Fruit fly (Drosophila melanogaster) whole organism, pupa: Measurements from ENCODE around the gene Alp11.

Experiments
- CG10348 ChIP-seq: fragments of 200-800 bp; sonication (Bioruptor generic); IDR thresholded peaks from 2 replicates; pipeline ENCODE4 v1.3.6; 2022; ENCODE audit warnings: missing biosample characterization, missing genetic modification characterization
- CG12605 ChIP-seq: fragments of 200-800 bp; sonication (Bioruptor generic); IDR thresholded peaks from 2 replicates; pipeline ENCODE4 v1.3.6; 2022; ENCODE audit warnings: missing biosample characterization, missing genetic modification characterization
- CG13204 ChIP-seq: fragments of 200-800 bp; sonication (Bioruptor generic); optimal IDR thresholded peaks from 2 replicates; lab custom pipeline; 2018; ENCODE audit warnings: missing biosample characterization, mild to moderate bottlenecking, missing genetic modification characterization, moderate library complexity
- CG14655 ChIP-seq: fragments of 200-800 bp; sonication (Bioruptor generic); optimal IDR thresholded peaks from 3 replicates; lab custom pipeline; 2017; ENCODE audit warnings: mild to moderate bottlenecking, missing biosample characterization, missing genetic modification reagents, missing genetic modification characterization
- CG15710 ChIP-seq: fragments of 200-800 bp; sonication (Bioruptor generic); optimal IDR thresholded peaks from 2 replicates; lab custom pipeline; 2018; ENCODE audit warnings: missing biosample characterization, mild to moderate bottlenecking, missing genetic modification characterization, moderate library complexity
- CG17806 ChIP-seq: fragments of 200-800 bp; sonication (Bioruptor generic); optimal IDR thresholded peaks from 2 replicates; lab custom pipeline; 2018; ENCODE audit warnings: missing biosample characterization, mild to moderate bottlenecking, missing genetic modification characterization, moderate library complexity
- CG32121 ChIP-seq: fragments of 200-800 bp; sonication (Bioruptor generic); IDR thresholded peaks from 2 replicates; pipeline ENCODE4 v1.3.6; 2022; ENCODE audit warnings: missing biosample characterization, missing genetic modification characterization
- CG34367 ChIP-seq: fragments of 200-800 bp; sonication (Bioruptor generic); optimal IDR thresholded peaks from 2 replicates; lab custom pipeline; 2018; ENCODE audit warnings: missing biosample characterization, mild to moderate bottlenecking, missing genetic modification characterization
- CG4496 ChIP-seq: fragments of 200-800 bp; sonication (Bioruptor generic); IDR thresholded peaks from 3 replicates; pipeline ENCODE4 v1.3.6; 2022; ENCODE audit warnings: missing biosample characterization, missing genetic modification characterization
- CG8159 ChIP-seq: fragments of 200-800 bp; sonication (Bioruptor generic); optimal IDR thresholded peaks from 3 replicates; lab custom pipeline; 2018; ENCODE audit warnings: missing biosample characterization, mild to moderate bottlenecking, missing genetic modification characterization, moderate library complexity
- CG8301 ChIP-seq: fragments of 200-800 bp; sonication (Bioruptor generic); optimal IDR thresholded peaks from 2 replicates; lab custom pipeline; 2018; ENCODE audit warnings: missing biosample characterization, mild to moderate bottlenecking, missing genetic modification characterization
- CG9948 ChIP-seq: fragments of 200-800 bp; sonication (Bioruptor generic); optimal IDR thresholded peaks from 2 replicates; lab custom pipeline; 2018; ENCODE audit warnings: missing biosample characterization, mild to moderate bottlenecking, missing genetic modification characterization, moderate library complexity
- D1 ChIP-seq: fragments of 200-800 bp; sonication (Bioruptor generic); optimal IDR thresholded peaks from 2 replicates; lab custom pipeline; 2018; ENCODE audit warnings: missing biosample characterization, mild to moderate bottlenecking, missing genetic modification characterization, moderate library complexity
- EcR ChIP-seq: fragments of 200-800 bp; sonication (Bioruptor generic); optimal IDR thresholded peaks from 3 replicates; lab custom pipeline; 2019; ENCODE audit warnings: missing biosample characterization, missing genetic modification characterization, mild to moderate bottlenecking, moderate library complexity, missing genetic modification reagents
- Ets98B ChIP-seq: fragments of 200-800 bp; sonication (Bioruptor generic); IDR thresholded peaks from 2 replicates; pipeline ENCODE4 v1.3.6; 2022; ENCODE audit warnings: missing biosample characterization, missing genetic modification characterization
- Pif1A ChIP-seq: fragments of 200-800 bp; sonication (Bioruptor generic); optimal IDR thresholded peaks from 3 replicates; lab custom pipeline; 2016; ENCODE audit warnings: missing biosample characterization, missing genetic modification characterization
- Pif1B ChIP-seq: fragments of 200-800 bp; sonication (Bioruptor generic); optimal IDR thresholded peaks from 3 replicates; lab custom pipeline; 2016; ENCODE audit warnings: missing biosample characterization, missing genetic modification characterization
- Snoo ChIP-seq: fragments of 200-800 bp; sonication (Bioruptor generic); optimal IDR thresholded peaks from 3 replicates; lab custom pipeline; 2017; ENCODE audit warnings: missing biosample characterization, mild to moderate bottlenecking, missing genetic modification characterization, inconsistent platforms
- fd96Ca ChIP-seq: fragments of 200-800 bp; sonication (Bioruptor generic); IDR thresholded peaks from 3 replicates; pipeline ENCODE4 v1.3.6; 2022; ENCODE audit warnings: missing biosample characterization, missing genetic modification characterization
- gl ChIP-seq: fragments of 200-800 bp; sonication (Bioruptor generic); optimal IDR thresholded peaks from 2 replicates; lab custom pipeline; 2018; ENCODE audit warnings: missing biosample characterization, mild to moderate bottlenecking, missing genetic modification characterization
- rn ChIP-seq: fragments of 200-800 bp; sonication (Bioruptor generic); IDR thresholded peaks from 2 replicates; pipeline ENCODE4 v1.3.6; 2022; ENCODE audit warnings: missing biosample characterization, missing genetic modification characterization

Alp11 gene

DNA sequence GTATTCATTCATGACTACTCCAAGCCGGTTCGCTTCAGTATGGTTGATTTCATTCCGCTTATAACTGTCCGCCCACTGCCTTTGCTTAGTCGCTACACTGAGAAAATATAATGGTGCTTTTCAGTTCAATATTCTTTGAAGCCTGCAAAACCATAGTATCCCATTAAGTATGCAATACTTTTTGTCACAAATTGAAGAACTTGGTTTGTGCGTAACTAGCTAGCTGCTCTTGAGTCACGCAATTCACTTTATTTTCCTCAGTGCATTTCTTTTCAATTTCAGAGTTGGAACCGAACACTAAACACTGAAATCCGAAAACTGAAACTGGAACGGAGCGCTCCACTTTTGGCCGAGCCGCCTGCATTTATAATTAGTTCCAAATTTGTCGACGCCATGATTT, 12.2 kb downstream of the Alp11 start:
- TF ChIP-seq Ets98B (GFP tag; lab: Robert Waterston, UW), result no peak
- no peak for TF ChIP-seq CG34367 (tag; lab: Kevin White, UChicago)
- TF ChIP-seq CG15710 (tag; lab: Kevin White, UChicago), result no peak
- TF ChIP-seq Pif1B (GFP tag; lab: Kevin White, UChicago), result no peak
- TF ChIP-seq CG32121, result peak; percentile 67
- peak; percentile 2 for TF ChIP-seq CG8301 (tag; lab: Kevin White, UChicago)
- TF ChIP-seq CG4496, result peak; percentile 64; the same call in 2 of the 3 replicates
- no peak for TF ChIP-seq rn (GFP tag; lab: Robert Waterston, UW)
- peak; percentile 33; the same call in 1 of the 2 replicates for TF ChIP-seq CG12605 (GFP tag; lab: Robert Waterston, UW)
- TF ChIP-seq Pif1A, result peak; percentile 32
- TF ChIP-seq CG13204 (GFP tag; lab: Kevin White, UChicago), result no peak
- TF ChIP-seq CG14655 (GFP tag; lab: Kevin White, UChicago), result no peak
- TF ChIP-seq CG10348 (GFP tag; lab: Robert Waterston, UW), result no peak
- peak; percentile 79 for TF ChIP-seq fd96Ca (GFP tag; lab: Robert Waterston, UW)
- TF ChIP-seq Snoo (tag; lab: Kevin White, UChicago), result no peak
- no peak for TF ChIP-seq D1 (tag; lab: Kevin White, UChicago)
- TF ChIP-seq CG17806, result no peak
- no peak for TF ChIP-seq CG9948 (tag; lab: Kevin White, UChicago)
- TF ChIP-seq EcR (GFP tag; lab: Kevin White, UChicago), result no peak
- no peak for TF ChIP-seq gl (tag; lab: Kevin White, UChicago)
- TF ChIP-seq CG8159 (tag; lab: Kevin White, UChicago), result no peak

DNA sequence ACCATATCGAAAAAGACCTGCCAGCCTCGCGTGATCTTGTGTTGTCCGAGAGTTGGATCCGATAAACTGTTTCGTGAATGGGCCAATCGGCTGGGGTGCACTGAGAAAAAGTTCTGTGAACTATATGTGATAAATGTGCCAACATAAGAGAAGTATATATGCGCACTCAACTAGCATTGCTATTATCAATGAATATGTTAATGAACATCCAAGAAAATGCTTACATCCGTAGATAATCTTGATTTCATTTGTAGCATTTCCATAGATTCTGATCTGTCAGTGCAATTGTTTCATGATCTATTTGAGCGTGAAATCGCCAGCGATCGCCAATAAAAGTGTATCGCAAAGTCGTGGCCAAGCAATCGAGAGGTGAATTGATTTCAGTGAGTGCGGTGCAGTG, 13.8 kb downstream of the Alp11 start:
- no peak for TF ChIP-seq rn (GFP tag; lab: Robert Waterston, UW)
- TF ChIP-seq CG8301 (tag; lab: Kevin White, UChicago), result peak; percentile 22
- no peak for TF ChIP-seq CG10348 (GFP tag; lab: Robert Waterston, UW)
- peak; percentile 24 for TF ChIP-seq CG17806
- no peak for TF ChIP-seq CG34367 (tag; lab: Kevin White, UChicago)
- TF ChIP-seq Ets98B (GFP tag; lab: Robert Waterston, UW), result 0 out of 2 replicates have a peak, but pooled peaks have one; percentile 14
- peak; percentile 32 for TF ChIP-seq CG14655 (GFP tag; lab: Kevin White, UChicago)
- TF ChIP-seq CG8159 (tag; lab: Kevin White, UChicago), result no peak
- peak; percentile 48; the same call in 1 of the 2 replicates for TF ChIP-seq CG32121
- TF ChIP-seq CG15710 (tag; lab: Kevin White, UChicago), result no peak
- TF ChIP-seq D1 (tag; lab: Kevin White, UChicago), result no peak
- no peak for TF ChIP-seq Pif1A
- no peak for TF ChIP-seq CG12605 (GFP tag; lab: Robert Waterston, UW)
- TF ChIP-seq CG13204 (GFP tag; lab: Kevin White, UChicago), result no peak
- 0 out of 3 replicates have a peak, but pooled peaks have one; percentile 20 for TF ChIP-seq fd96Ca (GFP tag; lab: Robert Waterston, UW)
- TF ChIP-seq Pif1B (GFP tag; lab: Kevin White, UChicago), result no peak
- peak; percentile 54; the same call in 1 of the 3 replicates for TF ChIP-seq CG4496
- TF ChIP-seq gl (tag; lab: Kevin White, UChicago), result no peak
- peak; percentile 1 for TF ChIP-seq CG9948 (tag; lab: Kevin White, UChicago)
- TF ChIP-seq Snoo (tag; lab: Kevin White, UChicago), result no peak
- no peak for TF ChIP-seq EcR (GFP tag; lab: Kevin White, UChicago)

DNA sequence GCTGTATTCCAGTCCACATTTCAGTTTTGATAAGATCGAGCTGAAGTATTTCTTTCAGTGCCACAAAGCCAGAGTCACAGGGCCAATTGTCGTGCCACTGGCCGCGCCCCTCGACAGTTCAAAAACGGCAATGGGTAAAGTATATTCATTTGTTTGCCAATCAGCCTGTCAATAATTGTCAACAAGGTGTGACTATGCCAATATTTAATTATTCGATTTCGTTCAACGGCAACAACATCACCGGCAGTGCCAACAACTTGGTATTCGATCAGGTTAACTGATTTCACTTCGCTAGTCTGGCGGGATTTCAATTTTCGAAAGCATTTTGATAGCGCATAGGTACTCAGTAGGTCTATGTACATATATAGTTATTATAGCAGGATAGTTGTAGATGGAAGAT, 14.9 kb downstream of the Alp11 start:
- TF ChIP-seq CG9948 (tag; lab: Kevin White, UChicago) (no peak), CG10348 (GFP tag; lab: Robert Waterston, UW) (no peak), CG17806 (no peak), CG13204 (GFP tag; lab: Kevin White, UChicago) (no peak), rn (GFP tag; lab: Robert Waterston, UW) (no peak), EcR (GFP tag; lab: Kevin White, UChicago) (no peak), gl (tag; lab: Kevin White, UChicago) (no peak), CG15710 (tag; lab: Kevin White, UChicago) (no peak), Ets98B (GFP tag; lab: Robert Waterston, UW) (no peak), CG8159 (tag; lab: Kevin White, UChicago) (no peak), CG34367 (tag; lab: Kevin White, UChicago) (no peak), Pif1B (GFP tag; lab: Kevin White, UChicago) (no peak), D1 (tag; lab: Kevin White, UChicago) (no peak), fd96Ca (GFP tag; lab: Robert Waterston, UW) (no peak), CG32121 (no peak)

DNA sequence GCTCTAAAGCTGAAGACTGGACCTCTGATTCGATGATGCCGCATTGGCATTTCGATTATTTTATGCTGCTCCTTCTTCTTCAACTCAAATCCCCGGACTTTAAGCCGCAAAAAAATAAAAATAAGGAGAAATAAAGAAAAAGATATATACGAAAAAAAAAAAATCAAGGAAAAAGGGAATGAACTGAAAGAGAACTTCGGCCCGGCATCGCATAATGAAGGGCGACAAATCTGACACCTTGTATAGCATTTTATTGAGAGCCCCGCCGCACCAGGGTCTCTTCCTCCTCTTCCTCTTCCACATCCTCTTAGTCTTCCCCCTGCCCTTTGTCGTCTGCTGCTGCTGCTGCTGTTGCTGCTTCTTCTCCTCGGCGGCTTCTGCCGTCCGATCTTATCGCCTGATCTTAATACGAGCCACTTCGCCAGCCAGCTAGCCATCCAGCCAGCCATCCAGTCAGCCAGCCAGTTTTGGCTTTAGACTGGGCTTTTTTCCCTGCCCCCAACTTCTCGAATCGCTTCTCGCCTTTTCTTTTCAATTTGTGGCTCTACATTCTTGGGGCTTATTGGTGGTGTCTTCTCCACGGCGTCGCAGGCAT, 21.3 kb downstream of the Alp11 start:
- TF ChIP-seq CG17806 (no peak), EcR (GFP tag; lab: Kevin White, UChicago) (peak; percentile 77), Snoo (tag; lab: Kevin White, UChicago) (peak; percentile 4), CG15710 (tag; lab: Kevin White, UChicago) (peak; percentile 17), CG13204 (GFP tag; lab: Kevin White, UChicago) (peak; percentile 70)

DNA sequence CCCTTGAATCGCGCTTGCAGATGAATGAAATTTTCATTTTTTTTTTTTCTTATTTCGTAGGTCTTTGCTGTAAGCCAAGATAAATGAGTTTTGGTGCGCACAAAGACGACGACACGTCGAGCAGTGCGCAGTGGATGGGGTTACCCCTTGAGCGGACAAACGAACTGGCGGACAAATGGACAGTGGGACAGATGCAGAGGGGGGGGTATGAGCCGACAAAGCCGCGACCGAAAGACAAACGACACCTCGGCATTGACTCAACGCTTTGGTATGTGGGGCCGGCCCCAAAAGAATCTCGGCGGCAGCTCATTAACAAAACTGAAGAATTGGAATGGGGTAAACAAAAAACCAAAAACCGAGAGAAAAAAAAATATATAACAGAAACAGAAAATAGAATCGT, 21.8 kb downstream of the Alp11 start:
- TF ChIP-seq CG8159 (tag; lab: Kevin White, UChicago) (no peak), Snoo (tag; lab: Kevin White, UChicago) (no peak), CG8301 (tag; lab: Kevin White, UChicago) (no peak), Pif1B (GFP tag; lab: Kevin White, UChicago) (no peak), CG10348 (GFP tag; lab: Robert Waterston, UW) (no peak), CG13204 (GFP tag; lab: Kevin White, UChicago) (no peak), CG17806 (no peak), Pif1A (no peak), CG34367 (tag; lab: Kevin White, UChicago) (no peak), CG14655 (GFP tag; lab: Kevin White, UChicago) (no peak), gl (tag; lab: Kevin White, UChicago) (no peak), CG15710 (tag; lab: Kevin White, UChicago) (no peak), Ets98B (GFP tag; lab: Robert Waterston, UW) (no peak), CG4496 (no peak), rn (GFP tag; lab: Robert Waterston, UW) (no peak), CG32121 (no peak)
